Fruit fly (Drosophila melanogaster) whole organism, embryonic: ENCODE measurements around the gene CG11726.

Experiments used
- Antp ChIP-seq: fragments of 200-800 bp; sonication (Bioruptor generic); optimal IDR thresholded peaks from 3 replicates; lab custom pipeline; 2016; ENCODE audit warnings: missing biosample characterization, missing genetic modification characterization
- Bgb ChIP-seq: fragments of 200-800 bp; sonication (Bioruptor generic); IDR thresholded peaks from 2 replicates; pipeline ENCODE4 v1.3.6; 2022; ENCODE audit warnings: missing biosample characterization, missing genetic modification characterization; ENCODE audit not compliant: partially characterized antibody
- CG12299 ChIP-seq: fragments of 200-800 bp; sonication (Bioruptor generic); optimal IDR thresholded peaks from 2 replicates; lab custom pipeline; 2018; ENCODE audit warnings: missing biosample characterization, mild to moderate bottlenecking, missing genetic modification characterization
- CG12391 ChIP-seq: fragments of 200-800 bp; sonication (Bioruptor generic); optimal IDR thresholded peaks from 3 replicates; lab custom pipeline; 2018; ENCODE audit warnings: missing biosample characterization, mild to moderate bottlenecking, missing genetic modification characterization, moderate library complexity
- CG15073 ChIP-seq: fragments of 200-800 bp; sonication (Bioruptor generic); optimal IDR thresholded peaks from 2 replicates; lab custom pipeline; 2016; ENCODE audit warnings: missing biosample characterization, missing genetic modification characterization
- CG15479 ChIP-seq: fragments of 200-800 bp; sonication (Bioruptor generic); optimal IDR thresholded peaks from 3 replicates; lab custom pipeline; 2019; ENCODE audit warnings: missing biosample characterization, mild to moderate bottlenecking, missing genetic modification characterization, moderate library complexity
- CG16813 ChIP-seq: fragments of 200-800 bp; sonication (Bioruptor generic); IDR thresholded peaks from 3 replicates; pipeline ENCODE4 v1.3.6; 2022; ENCODE audit warnings: missing biosample characterization, missing genetic modification characterization; ENCODE audit not compliant: partially characterized antibody
- CG18476 ChIP-seq: fragments of 200-800 bp; sonication (Bioruptor generic); optimal IDR thresholded peaks from 2 replicates; lab custom pipeline; 2016; ENCODE audit warnings: missing biosample characterization, mild to moderate bottlenecking, missing genetic modification characterization
- CG4424 ChIP-seq: fragments of 200-800 bp; sonication (Bioruptor generic); optimal IDR thresholded peaks from 3 replicates; lab custom pipeline; 2016; ENCODE audit warnings: missing biosample characterization, missing genetic modification characterization
- CG8924 ChIP-seq: fragments of 200-800 bp; optimal IDR thresholded peaks from 3 replicates; lab custom pipeline; 2019; ENCODE audit warnings: missing biosample characterization, mild to moderate bottlenecking, missing genetic modification characterization, moderate library complexity
- CG9437 ChIP-seq: fragments of 200-800 bp; sonication (Bioruptor generic); optimal IDR thresholded peaks from 2 replicates; lab custom pipeline; 2018; ENCODE audit warnings: missing biosample characterization, mild to moderate bottlenecking, missing genetic modification characterization
- CG9609 ChIP-seq: fragments of 200-800 bp; sonication (Bioruptor generic); optimal IDR thresholded peaks from 3 replicates; lab custom pipeline; 2016; ENCODE audit warnings: missing biosample characterization, missing genetic modification characterization
- Drgx ChIP-seq: fragments of 200-800 bp; sonication (Bioruptor generic); IDR thresholded peaks from 2 replicates; pipeline ENCODE4 v1.3.6; 2022; ENCODE audit warnings: missing biosample characterization, missing genetic modification characterization
- H2.0 ChIP-seq: fragments of 200-800 bp; sonication (Bioruptor generic); IDR thresholded peaks from 2 replicates; pipeline ENCODE4 v1.3.6; 2022; ENCODE audit warnings: missing biosample characterization, missing genetic modification characterization
- HHEX ChIP-seq: fragments of 200-800 bp; sonication (Bioruptor generic); optimal IDR thresholded peaks from 3 replicates; lab custom pipeline; 2017; ENCODE audit warnings: missing biosample characterization, mild to moderate bottlenecking, missing genetic modification characterization, missing genetic modification reagents
- HmgD ChIP-seq: fragments of 200-800 bp; sonication (Bioruptor generic); optimal IDR thresholded peaks from 3 replicates; lab custom pipeline; 2016; ENCODE audit warnings: missing biosample characterization, missing genetic modification characterization
- Hr78 ChIP-seq, 2 experiments: fragments of 200-800 bp in 1 of 2; fragments of >200 bp in 1 of 2; sonication (Bioruptor generic) in 1 of 2; optimal IDR thresholded peaks; 2 replicates each; lab custom pipeline; 2017 to 2019; ENCODE audit warnings: missing biosample characterization in 2 of 2, missing genetic modification characterization in 2 of 2, mild to moderate bottlenecking in 1 of 2, moderate library complexity in 1 of 2
- Jarid2 ChIP-seq: fragments of 200-800 bp; sonication (Bioruptor generic); optimal IDR thresholded peaks from 3 replicates; lab custom pipeline; 2017; ENCODE audit warnings: mild to moderate bottlenecking, missing biosample characterization, missing genetic modification reagents, missing genetic modification characterization
- MBD-R2 ChIP-seq: fragments of 200-800 bp; sonication (Bioruptor generic); IDR thresholded peaks from 2 replicates; pipeline ENCODE4 v1.3.6; 2022; ENCODE audit warnings: missing biosample characterization, missing genetic modification characterization
- Nf-YC ChIP-seq: fragments of 200-800 bp; optimal IDR thresholded peaks from 3 replicates; lab custom pipeline; 2019; ENCODE audit warnings: missing biosample characterization, mild to moderate bottlenecking, missing genetic modification characterization, moderate library complexity
- Taf1 ChIP-seq: fragments of 200-800 bp; sonication (Bioruptor generic); IDR thresholded peaks from 2 replicates; pipeline ENCODE4 v1.3.6; 2022; ENCODE audit warnings: missing biosample characterization, missing genetic modification characterization
- Tbp ChIP-seq: fragments of >200 bp; optimal IDR thresholded peaks from 2 replicates; lab custom pipeline; 2018; ENCODE audit warnings: missing biosample characterization, missing genetic modification characterization
- abd-A ChIP-seq: fragments of 200-800 bp; sonication (Bioruptor generic); optimal IDR thresholded peaks from 3 replicates; lab custom pipeline; 2019; ENCODE audit warnings: missing biosample characterization, mild to moderate bottlenecking, missing genetic modification characterization, moderate library complexity
- ara ChIP-seq: fragments of 200-800 bp; sonication (Bioruptor generic); IDR thresholded peaks from 2 replicates; pipeline ENCODE4 v1.3.6; 2022; ENCODE audit warnings: missing biosample characterization, missing genetic modification characterization
- bigmax ChIP-seq: fragments of 200-800 bp; sonication (Bioruptor generic); optimal IDR thresholded peaks from 2 replicates; lab custom pipeline; 2018; ENCODE audit warnings: missing biosample characterization, mild to moderate bottlenecking, missing genetic modification characterization
- bsh ChIP-seq, 2 experiments: fragments of 200-800 bp; sonication (Bioruptor generic); optimal IDR thresholded peaks; 2 replicates each; lab custom pipeline; 2017 to 2018; ENCODE audit warnings: mild to moderate bottlenecking in 2 of 2, missing biosample characterization in 2 of 2, missing genetic modification characterization in 2 of 2, moderate library complexity in 1 of 2
- chif ChIP-seq, 2 experiments: fragments of 200-800 bp; sonication (Bioruptor generic); optimal IDR thresholded peaks; 3 replicates each; lab custom pipeline; 2016; ENCODE audit warnings: missing biosample characterization in 2 of 2, missing genetic modification characterization in 2 of 2
- corto ChIP-seq: fragments of 200-800 bp; sonication (Bioruptor generic); optimal IDR thresholded peaks from 2 replicates; lab custom pipeline; 2016; ENCODE audit warnings: missing biosample characterization, mild to moderate bottlenecking, missing genetic modification characterization, moderate library complexity
- ems ChIP-seq: fragments of 200-800 bp; sonication (Bioruptor generic); optimal IDR thresholded peaks from 3 replicates; lab custom pipeline; 2016; ENCODE audit warnings: missing biosample characterization, missing genetic modification characterization
- ewg ChIP-seq: fragments of 200-800 bp; sonication (Bioruptor generic); optimal IDR thresholded peaks from 3 replicates; lab custom pipeline; 2017; ENCODE audit warnings: mild to moderate bottlenecking, missing biosample characterization, missing genetic modification reagents, missing genetic modification characterization
- fd96Cb ChIP-seq: fragments of 200-800 bp; sonication (Bioruptor generic); optimal IDR thresholded peaks from 2 replicates; lab custom pipeline; 2018; ENCODE audit warnings: missing biosample characterization, mild to moderate bottlenecking, missing genetic modification characterization, moderate library complexity
- gsb ChIP-seq: fragments of 200-800 bp; sonication (Bioruptor generic); IDR thresholded peaks from 2 replicates; pipeline ENCODE4 v1.3.6; 2022; ENCODE audit warnings: missing biosample characterization, missing genetic modification characterization
- h ChIP-seq: fragments of >200 bp; optimal IDR thresholded peaks from 2 replicates; lab custom pipeline; 2017
- hb ChIP-seq: fragments of 200-800 bp; sonication (Bioruptor generic); IDR thresholded peaks from 3 replicates; pipeline ENCODE4 v1.3.6; 2022; ENCODE audit warnings: missing biosample characterization, missing genetic modification characterization; ENCODE audit not compliant: partially characterized antibody
- kah ChIP-seq: fragments of 200-800 bp; sonication (Bioruptor generic); optimal IDR thresholded peaks from 2 replicates; lab custom pipeline; 2018; ENCODE audit warnings: missing biosample characterization, mild to moderate bottlenecking, missing genetic modification characterization
- kni ChIP-seq: fragments of 200-800 bp; sonication (Bioruptor generic); optimal IDR thresholded peaks from 3 replicates; lab custom pipeline; 2017; ENCODE audit warnings: mild to moderate bottlenecking, missing biosample characterization, missing genetic modification reagents, missing genetic modification characterization
- lab ChIP-seq: fragments of 200-800 bp; sonication (Bioruptor generic); optimal IDR thresholded peaks from 3 replicates; lab custom pipeline; 2017; ENCODE audit warnings: missing biosample characterization, missing genetic modification characterization, mild to moderate bottlenecking, moderate library complexity, missing genetic modification reagents
- lbe ChIP-seq: fragments of 200-800 bp; sonication (Bioruptor generic); optimal IDR thresholded peaks from 2 replicates; lab custom pipeline; 2016; ENCODE audit warnings: missing biosample characterization, mild to moderate bottlenecking, missing genetic modification characterization
- lola ChIP-seq, 3 experiments: fragments of >200 bp in 2 of 3; fragments of 200-800 bp in 1 of 3; sonication (Bioruptor generic) in 1 of 3; optimal IDR thresholded peaks; 2 replicates each; lab custom pipeline; 2017 to 2019; ENCODE audit warnings: missing biosample characterization in 3 of 3, missing genetic modification characterization in 3 of 3, mild to moderate bottlenecking in 1 of 3, moderate library complexity in 1 of 3
- otp ChIP-seq: fragments of 200-800 bp; sonication (Bioruptor generic); IDR thresholded peaks from 3 replicates; pipeline ENCODE4, ENCODE4 v1.3.6; 2022; ENCODE audit warnings: missing biosample characterization, missing genetic modification characterization
- pnt ChIP-seq: fragments of 200-800 bp; sonication (Bioruptor generic); optimal IDR thresholded peaks from 3 replicates; lab custom pipeline; 2016; ENCODE audit warnings: missing biosample characterization, missing genetic modification characterization
- salm ChIP-seq: fragments of 200-800 bp; sonication (Bioruptor generic); optimal IDR thresholded peaks from 2 replicates; lab custom pipeline; 2018; ENCODE audit warnings: missing biosample characterization, mild to moderate bottlenecking, missing genetic modification characterization
- slbo ChIP-seq: fragments of 200-800 bp; sonication (Bioruptor generic); IDR thresholded peaks from 2 replicates; pipeline ENCODE4 v1.3.6; 2022; ENCODE audit warnings: missing biosample characterization, missing genetic modification characterization
- ssp ChIP-seq: fragments of 200-800 bp; sonication (Bioruptor generic); IDR thresholded peaks from 2 replicates; pipeline ENCODE4 v1.3.6; 2022; ENCODE audit warnings: missing biosample characterization, missing genetic modification characterization
- tna ChIP-seq: fragments of 200-800 bp; sonication (Bioruptor generic); IDR thresholded peaks from 2 replicates; pipeline ENCODE4 v1.3.6; 2022; ENCODE audit warnings: missing biosample characterization, missing genetic modification characterization; ENCODE audit not compliant: partially characterized antibody
- unpg ChIP-seq: fragments of 200-800 bp; sonication (Bioruptor generic); optimal IDR thresholded peaks from 3 replicates; lab custom pipeline; 2018; ENCODE audit warnings: missing biosample characterization, mild to moderate bottlenecking, missing genetic modification characterization, moderate library complexity
- vfl ChIP-seq: fragments of 200-800 bp; sonication (Bioruptor generic); optimal IDR thresholded peaks from 2 replicates; lab custom pipeline; 2016; ENCODE audit warnings: missing biosample characterization, missing genetic modification characterization
- wdn ChIP-seq: fragments of 200-800 bp; sonication (Bioruptor generic); IDR thresholded peaks from 2 replicates; pipeline ENCODE4 v1.3.6; 2022; ENCODE audit warnings: missing biosample characterization, missing genetic modification characterization

CG11726 gene

DNA sequence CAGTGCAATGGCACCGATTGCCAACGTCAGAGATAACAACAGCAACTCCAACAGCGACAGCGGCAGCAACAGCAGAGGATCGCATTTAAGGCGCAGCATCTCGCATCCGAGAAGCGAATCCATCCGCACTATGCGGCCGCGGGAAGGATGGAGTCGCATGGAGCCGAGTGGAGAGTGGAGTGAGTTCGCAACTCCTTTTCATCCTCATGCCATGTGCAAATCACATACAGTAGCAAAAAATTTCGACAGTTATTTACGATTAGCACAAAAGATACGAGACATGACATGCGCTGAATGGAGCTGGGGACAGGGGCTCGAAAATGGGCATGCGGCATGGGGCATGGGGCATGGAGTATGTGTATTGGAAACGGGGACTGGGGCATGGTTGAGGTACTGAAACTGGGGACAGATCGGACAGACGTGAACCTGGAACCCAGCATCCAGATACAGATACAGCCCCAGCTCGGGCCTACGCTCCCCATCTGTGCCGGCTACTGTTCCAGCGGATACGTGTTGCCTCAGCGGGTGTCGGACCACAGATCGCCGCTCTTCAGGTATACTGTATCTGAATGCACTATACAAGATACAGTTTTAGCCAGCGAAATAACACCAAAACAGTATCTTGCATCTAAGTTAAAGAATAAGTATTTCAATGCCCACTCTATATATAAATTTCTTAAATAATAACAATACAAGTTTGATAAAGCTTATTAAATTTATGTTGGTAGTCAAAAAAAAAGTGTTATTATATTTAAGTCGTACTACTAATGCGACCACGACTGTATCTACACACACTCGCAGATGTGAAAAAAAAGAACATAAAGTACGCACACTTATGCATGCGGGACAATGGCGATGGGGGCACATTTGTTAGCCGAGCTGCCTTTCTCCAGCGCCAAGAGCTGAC lies 24.5 kb upstream of the CG11726 start (continued):
- TF ChIP-seq pnt (GFP tag; lab: Kevin White, UChicago) (no peak), slbo (peak; percentile 4; the same call in 1 of the 2 replicates), CG4424 (GFP tag; lab: Kevin White, UChicago) (peak; percentile 60), CG15479 (GFP tag; lab: Kevin White, UChicago) (no peak), unpg (peak; percentile 11), vfl (no peak), gsb (no peak), CG9437 (GFP tag; lab: Kevin White, UChicago) (no peak), HmgD (GFP tag; lab: Kevin White, UChicago) (no peak), wdn (GFP tag; lab: Robert Waterston, UW) (no peak), lbe (GFP tag; lab: Kevin White, UChicago) (peak; percentile 34), ara (no peak; the same call in 1 of the 2 replicates), Hr78 (GFP tag; optimal IDR thresholded peaks at IDR 0.05; lab: Kevin White, UChicago) (no peak), ssp (GFP tag; lab: Robert Waterston, UW) (peak; percentile 30; the same call in 1 of the 2 replicates), bigmax (GFP tag; lab: Kevin White, UChicago) (no peak), corto (GFP tag; lab: Kevin White, UChicago) (peak; percentile 88), Antp (GFP tag; lab: Kevin White, UChicago) (no peak), salm (tag; lab: Kevin White, UChicago) (no peak), H2.0 (GFP tag; lab: Robert Waterston, UW) (0 out of 2 replicates have a peak, but pooled peaks have one; percentile 9), ems (GFP tag; lab: Kevin White, UChicago) (no peak), kah (no peak), CG15073 (GFP tag; lab: Kevin White, UChicago) (peak; percentile 55), ewg (GFP tag; lab: Kevin White, UChicago) (no peak), Nf-YC (tag; lab: Kevin White, UChicago) (no peak), lola (GFP tag; optimal IDR thresholded peaks at IDR 0.05; lab: Kevin White, UChicago) (peak in 1 of 3 experiments; percentile 21), CG8924 (tag; lab: Kevin White, UChicago) (peak; percentile 57), CG12391 (tag; lab: Kevin White, UChicago) (peak; percentile 20), CG12299 (tag; lab: Kevin White, UChicago) (no peak), lab (GFP tag; lab: Kevin White, UChicago) (peak; percentile 27), CG16813 (GFP tag; lab: Robert Waterston, UW) (no peak), kni (GFP tag; lab: Kevin White, UChicago) (no peak), bsh (GFP tag; optimal IDR thresholded peaks at IDR 0.05; lab: Kevin White, UChicago) (peak; percentile 27 to 31), Bgb (GFP tag; lab: Robert Waterston, UW) (no peak), abd-A (tag; lab: Kevin White, UChicago) (no peak), hb (no peak), chif (GFP tag; optimal IDR thresholded peaks at IDR 0.05; lab: Kevin White, UChicago) (no peak), tna (GFP tag; lab: Robert Waterston, UW) (no peak), otp (0 out of 3 replicates have a peak, but pooled peaks have one; percentile 7), fd96Cb (tag; lab: Kevin White, UChicago) (peak; percentile 73), Tbp (GFP tag; lab: Kevin White, UChicago) (no peak), h (lab: Kevin White, UChicago) (no peak), Taf1 (GFP tag; lab: Robert Waterston, UW) (no peak), HHEX (GFP tag; lab: Kevin White, UChicago) (peak; percentile 38), Jarid2 (peak; percentile 42), MBD-R2 (GFP tag; lab: Robert Waterston, UW) (no peak), CG9609 (no peak), CG18476 (GFP tag; lab: Kevin White, UChicago) (peak; percentile 22), Drgx (GFP tag; lab: Robert Waterston, UW) (peak; percentile 64)
